Worm (Caenorhabditis elegans) whole organism, L1 larva: Measurements from ENCODE around the gene ets-6.
A peak's percentile ranks its signal among the peaks of the same experiment; 100 is the strongest.

Experiments used
- C34B4.2 ChIP-seq: sonication (generic microtip); optimal IDR thresholded peaks from 2 replicates; lab custom pipeline; 2017; ENCODE audit warnings: mild to moderate bottlenecking, missing genetic modification characterization, missing compliant biosample characterization
- F16B12.6 ChIP-seq: fragments of 150-350 bp; optimal IDR thresholded peaks from 2 replicates; lab custom pipeline; 2014; ENCODE audit warnings: missing biosample characterization, missing genetic modification characterization
- aha-1 ChIP-seq: fragments of 150-350 bp; optimal IDR thresholded peaks from 2 replicates; lab custom pipeline; 2014; ENCODE audit warnings: missing biosample characterization, missing genetic modification characterization
- alr-1 ChIP-seq: fragments of 200-800 bp; sonication (Bioruptor generic); optimal IDR thresholded peaks from 2 replicates; lab custom pipeline; 2018; ENCODE audit warnings: borderline replicate concordance, mild to moderate bottlenecking, missing genetic modification characterization, missing compliant biosample characterization
- ceh-63 ChIP-seq: fragments of 200-800 bp; sonication (Bioruptor generic); optimal IDR thresholded peaks from 2 replicates; lab custom pipeline; 2018; ENCODE audit warnings: mild to moderate bottlenecking, missing genetic modification characterization, missing compliant biosample characterization
- ces-1 ChIP-seq: fragments of 150-350 bp; optimal IDR thresholded peaks from 2 replicates; lab custom pipeline; 2014; ENCODE audit warnings: missing biosample characterization, missing genetic modification reagents, missing genetic modification characterization
- dpl-1 ChIP-seq, 3 experiments: fragments of 150-350 bp in 2 of 3; sonication (generic microtip) in 1 of 3; optimal IDR thresholded peaks; 2 replicates each; lab custom pipeline; 2014 to 2017; ENCODE audit warnings: missing biosample characterization in 3 of 3, missing genetic modification characterization in 3 of 3, missing genetic modification reagents in 3 of 3
- dsc-1 ChIP-seq: sonication (generic microtip); optimal IDR thresholded peaks from 2 replicates; lab custom pipeline; 2016; ENCODE audit warnings: mild to moderate bottlenecking, missing genetic modification characterization, missing compliant biosample characterization
- efl-1 ChIP-seq, 4 experiments: fragments of 150-350 bp; optimal IDR thresholded peaks in 3 of 4; peaks in 1 of 4; 1 replicate in 1 of 4; 2 replicates in 3 of 4; lab custom pipeline; 2014; ENCODE audit warnings: missing biosample characterization in 2 of 4, missing genetic modification characterization in 2 of 4, missing genetic modification reagents in 2 of 4
- efl-3 ChIP-seq: fragments of 200-800 bp; sonication (Bioruptor generic); optimal IDR thresholded peaks from 2 replicates; lab custom pipeline; 2018; ENCODE audit warnings: mild to moderate bottlenecking, missing genetic modification characterization, missing compliant biosample characterization
- egl-27 ChIP-seq, 2 experiments: fragments of 150-350 bp in 1 of 2; sonication (generic microtip); optimal IDR thresholded peaks; 3 replicates each; lab custom pipeline; 2017 to 2018; ENCODE audit warnings: missing biosample characterization in 2 of 2, missing genetic modification characterization in 2 of 2, missing genetic modification reagents in 2 of 2
- elt-2 ChIP-seq: sonication (generic microtip); optimal IDR thresholded peaks from 2 replicates; lab custom pipeline; 2016; ENCODE audit warnings: missing genetic modification characterization, mild to moderate bottlenecking, inconsistent platforms, missing compliant biosample characterization, missing genetic modification reagents
- elt-3 ChIP-seq, 6 experiments: fragments of 150-350 bp in 1 of 6; sonication (generic microtip); optimal IDR thresholded peaks; 2 replicates each; lab custom pipeline; 2017 to 2018; ENCODE audit warnings: missing biosample characterization in 6 of 6, missing genetic modification characterization in 6 of 6, inconsistent platforms in 1 of 6
- fkh-4 ChIP-seq: sonication (generic microtip); optimal IDR thresholded peaks from 2 replicates; lab custom pipeline; 2016; ENCODE audit warnings: missing compliant biosample characterization, missing genetic modification characterization, borderline replicate concordance
- fkh-8 ChIP-seq: sonication (generic microtip); optimal IDR thresholded peaks from 2 replicates; lab custom pipeline; 2016; ENCODE audit warnings: mild to moderate bottlenecking, missing genetic modification characterization, missing compliant biosample characterization
- hpl-2 ChIP-seq: fragments of 150-350 bp; optimal IDR thresholded peaks from 2 replicates; lab custom pipeline; 2014; ENCODE audit warnings: missing biosample characterization, missing genetic modification reagents, missing genetic modification characterization
- jun-1 ChIP-seq: fragments of 150-350 bp; optimal IDR thresholded peaks from 2 replicates; lab custom pipeline; 2014; ENCODE audit warnings: missing biosample characterization, missing genetic modification reagents, missing genetic modification characterization
- lin-13 ChIP-seq: fragments of 150-350 bp; optimal IDR thresholded peaks from 2 replicates; lab custom pipeline; 2014; ENCODE audit warnings: missing biosample characterization, missing genetic modification reagents, missing genetic modification characterization
- lir-3 ChIP-seq: sonication (generic microtip); optimal IDR thresholded peaks from 2 replicates; lab custom pipeline; 2016; ENCODE audit warnings: mild to moderate bottlenecking, missing genetic modification characterization, moderate library complexity, missing compliant biosample characterization; ENCODE audit not compliant: poor library complexity
- nhr-11 ChIP-seq: fragments of 150-350 bp; optimal IDR thresholded peaks from 2 replicates; lab custom pipeline; 2014; ENCODE audit warnings: missing biosample characterization, missing genetic modification characterization
- nhr-12 ChIP-seq: sonication (generic microtip); optimal IDR thresholded peaks from 2 replicates; lab custom pipeline; 2017; ENCODE audit warnings: missing biosample characterization, missing genetic modification characterization
- nhr-19 ChIP-seq: fragments of 200-800 bp; sonication (Bioruptor generic); conservative IDR thresholded peaks from 2 replicates; pipeline ENCODE4 v1.3.6; 2022; ENCODE audit warnings: missing genetic modification characterization, missing compliant biosample characterization
- nhr-237 ChIP-seq: fragments of 150-350 bp; optimal IDR thresholded peaks from 2 replicates; lab custom pipeline; 2014; ENCODE audit warnings: missing biosample characterization, missing genetic modification characterization
- nhr-28 ChIP-seq: fragments of 150-350 bp; optimal IDR thresholded peaks from 2 replicates; lab custom pipeline; 2014; ENCODE audit warnings: missing biosample characterization, missing genetic modification characterization
- nhr-47 ChIP-seq: sonication (generic microtip); optimal IDR thresholded peaks from 2 replicates; lab custom pipeline; 2016; ENCODE audit warnings: mild to moderate bottlenecking, missing genetic modification characterization, moderate library complexity, missing compliant biosample characterization
- nhr-71 ChIP-seq: sonication (generic microtip); optimal IDR thresholded peaks from 2 replicates; lab custom pipeline; 2016; ENCODE audit warnings: mild to moderate bottlenecking, missing genetic modification characterization, moderate library complexity, missing compliant biosample characterization
- pqm-1 ChIP-seq: sonication (generic microtip); optimal IDR thresholded peaks from 3 replicates; lab custom pipeline; 2017; ENCODE audit warnings: missing biosample characterization, missing genetic modification characterization
- snpc-4 ChIP-seq: fragments of 150-350 bp; optimal IDR thresholded peaks from 2 replicates; lab custom pipeline; 2014; ENCODE audit warnings: missing biosample characterization, missing genetic modification characterization
- sup-37 ChIP-seq: fragments of 200-800 bp; sonication (Bioruptor generic); optimal IDR thresholded peaks from 2 replicates; lab custom pipeline; 2018; ENCODE audit warnings: mild to moderate bottlenecking, missing genetic modification characterization, missing compliant biosample characterization
- swsn-7 ChIP-seq: sonication (generic microtip); optimal IDR thresholded peaks from 2 replicates; lab custom pipeline; 2016; ENCODE audit warnings: missing genetic modification characterization, missing compliant biosample characterization
- unc-130 ChIP-seq: fragments of 150-350 bp; optimal IDR thresholded peaks from 2 replicates; lab custom pipeline; 2017; ENCODE audit warnings: missing biosample characterization, missing genetic modification characterization, inconsistent platforms
- vab-15 ChIP-seq: sonication (generic microtip); optimal IDR thresholded peaks from 2 replicates; lab custom pipeline; 2017; ENCODE audit warnings: missing genotype, mild to moderate bottlenecking, missing genetic modification characterization, missing compliant biosample characterization
- xbp-1 ChIP-seq: sonication (generic microtip); optimal IDR thresholded peaks from 2 replicates; lab custom pipeline; 2016; ENCODE audit warnings: missing genetic modification characterization, missing compliant biosample characterization
- zag-1 ChIP-seq: fragments of 150-350 bp; optimal IDR thresholded peaks from 2 replicates; lab custom pipeline; 2014; ENCODE audit warnings: missing biosample characterization, missing genetic modification characterization

The ets-6 gene

ce11 chrV:7538018-7538417 lies 42.3 kb downstream of the ets-6 start, which contains the start of gene C54F6.12:
Gene C54F6.12 (minus strand): TSS chrV:7538118.
- TF ChIP-seq nhr-11 (tag; lab: Kevin White, UChicago) (no peak), xbp-1 (no peak)

DNA sequence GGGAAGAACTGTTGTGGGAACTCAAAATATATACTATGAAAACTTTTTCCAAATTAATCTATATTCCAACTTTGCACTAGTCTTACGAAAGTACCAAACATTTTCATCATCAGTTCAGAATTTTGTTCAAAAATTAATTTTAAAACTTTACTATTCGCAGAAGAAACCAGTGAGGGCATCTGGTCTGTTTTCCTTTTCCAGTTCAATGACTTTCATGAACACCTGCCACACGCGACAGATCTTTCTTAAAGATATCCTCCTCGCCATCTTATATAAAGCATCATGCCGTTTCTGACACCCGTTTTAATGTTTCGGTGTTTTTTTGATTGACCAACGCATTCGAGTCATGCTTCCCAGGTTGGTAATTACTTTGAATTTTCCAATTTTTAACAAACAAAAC lies 47.4 kb downstream of the ets-6 start, which contains the start of gene C54F6.3:
C54F6.3 (plus strand) TSS at position 301 of the 400 bp plus-strand sequence.
- TF ChIP-seq sup-37 (GFP tag; lab: Kevin White, UChicago) (no peak), unc-130 (tag; lab: Kevin White, UChicago) (no peak), F16B12.6 (tag; lab: Kevin White, UChicago) (no peak), efl-1 (optimal IDR thresholded peaks at IDR 0.05; lab: Kevin White, UChicago) (no peak), efl-1 (GFP tag; optimal IDR thresholded peaks at IDR 0.05 in 1 of 2; lab: Kevin White, UChicago) (peak in 1 of 2 experiments; percentile 50), nhr-71 (no peak)
- TF ChIP-seq, all 84 proteins: peak for 1

DNA sequence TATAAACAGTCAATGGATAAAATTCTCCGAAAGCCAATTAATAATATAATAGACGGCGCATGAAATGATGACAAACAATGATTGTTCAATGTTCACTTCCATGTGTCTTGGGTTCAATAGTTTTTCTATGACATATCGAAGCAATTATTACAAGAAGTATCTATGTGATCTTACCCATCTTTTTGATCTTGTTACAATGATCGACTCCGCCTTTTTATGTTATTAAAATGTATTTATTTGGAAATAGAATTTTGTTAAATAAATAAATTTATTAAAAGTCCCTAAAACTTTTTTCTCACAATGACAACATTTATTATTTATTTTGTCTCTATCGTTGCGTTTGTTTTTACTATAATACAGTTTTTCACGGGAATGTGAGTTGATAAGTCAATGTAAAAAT lies 50.5 kb downstream of the ets-6 start, which contains the start of gene swt-2:
swt-2 (plus strand) TSS at position 301 of the 400 bp plus-strand sequence.
- TF ChIP-seq nhr-12 (tag; lab: Kevin White, UChicago), result no peak
- no peak for TF ChIP-seq zag-1
- no peak for TF ChIP-seq alr-1 (tag; lab: Kevin White, UChicago)
- no peak for TF ChIP-seq C34B4.2 (tag; lab: Kevin White, UChicago)
- no peak for TF ChIP-seq pqm-1 (tag; lab: Kevin White, UChicago)
- no peak for TF ChIP-seq nhr-28 (tag; lab: Kevin White, UChicago)
- no peak for TF ChIP-seq dpl-1 (GFP tag; optimal IDR thresholded peaks at IDR 0.05; lab: Kevin White, UChicago)
- TF ChIP-seq vab-15, result no peak
- no peak for TF ChIP-seq nhr-71
- TF ChIP-seq nhr-19 (GFP tag; lab: Robert Waterston, UW), result no peak
- TF ChIP-seq snpc-4 (tag; lab: Kevin White, UChicago), result no peak
- no peak for TF ChIP-seq elt-3 (tag; optimal IDR thresholded peaks at IDR 0.05; lab: Kevin White, UChicago)

DNA sequence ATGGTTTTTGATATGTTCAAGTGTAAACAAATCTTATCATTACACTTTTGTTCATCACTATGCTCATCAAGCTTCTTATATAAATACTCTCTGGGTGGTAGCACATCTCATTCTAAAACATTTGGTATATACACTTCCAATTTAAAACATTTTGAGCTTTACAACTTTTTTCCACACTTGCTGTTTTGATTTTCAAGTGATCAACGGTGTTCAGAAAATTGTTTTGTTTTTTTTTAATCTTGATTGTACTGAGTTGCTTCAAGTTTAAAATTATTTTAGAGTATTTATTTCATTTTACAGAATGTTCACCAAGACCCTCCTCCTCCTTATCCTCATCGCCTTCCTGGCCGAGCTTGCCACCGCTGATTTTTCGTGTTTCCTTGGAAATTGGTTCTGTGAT lies 51.5 kb downstream of the ets-6 start, which contains the start of gene C54F6.5:
C54F6.5 (plus strand) TSS at position 301 of the 400 bp plus-strand sequence.
- no peak for TF ChIP-seq elt-2 (tag; lab: Kevin White, UChicago)
- TF ChIP-seq egl-27 (tag; optimal IDR thresholded peaks at IDR 0.05; lab: Kevin White, UChicago), result no peak
- TF ChIP-seq ceh-63 (GFP tag; lab: Kevin White, UChicago), result no peak
- TF ChIP-seq ces-1 (GFP tag; lab: Kevin White, UChicago), result no peak
- no peak for TF ChIP-seq jun-1 (tag; lab: Kevin White, UChicago)
- TF ChIP-seq nhr-47 (tag; lab: Kevin White, UChicago), result no peak
- no peak for TF ChIP-seq fkh-4 (tag; lab: Kevin White, UChicago)
- TF ChIP-seq fkh-8 (tag; lab: Kevin White, UChicago), result no peak
- no peak for TF ChIP-seq efl-3
- TF ChIP-seq nhr-237 (tag; lab: Kevin White, UChicago), result no peak
- no peak for TF ChIP-seq C34B4.2 (tag; lab: Kevin White, UChicago)
- TF ChIP-seq nhr-11 (tag; lab: Kevin White, UChicago), result no peak
- no peak for TF ChIP-seq swsn-7 (tag; lab: Kevin White, UChicago)
- TF ChIP-seq elt-3 (tag; optimal IDR thresholded peaks at IDR 0.05; lab: Kevin White, UChicago), result no peak
- no peak for TF ChIP-seq dsc-1 (tag; lab: Kevin White, UChicago)
- TF ChIP-seq lir-3 (tag; lab: Kevin White, UChicago), result no peak
- TF ChIP-seq zag-1, result no peak
- no peak for TF ChIP-seq hpl-2 (GFP tag; lab: Kevin White, UChicago)
- TF ChIP-seq lin-13 (GFP tag; lab: Kevin White, UChicago), result no peak
- TF ChIP-seq aha-1 (tag; lab: Kevin White, UChicago), result no peak
